Worm (Caenorhabditis elegans) whole organism, midembryonic: ENCODE data around the gene flp-1.

Experiments used
- T22C8.4 ChIP-seq: fragments of 200-800 bp; sonication (Bioruptor generic); IDR thresholded peaks from 2 replicates; pipeline ENCODE4 v1.3.6; 2022; ENCODE audit warnings: missing genetic modification characterization, missing compliant biosample characterization
- flt-1 ChIP-seq: fragments of 200-800 bp; sonication (Bioruptor generic); IDR thresholded peaks from 2 replicates; pipeline ENCODE4 v1.3.6; 2022; ENCODE audit warnings: missing genetic modification characterization, missing compliant biosample characterization
- klf-2 ChIP-seq: fragments of 200-800 bp; sonication (Bioruptor generic); conservative IDR thresholded peaks from 2 replicates; pipeline ENCODE4 v1.3.6; 2022; ENCODE audit warnings: missing genetic modification reagents, missing genetic modification characterization, missing compliant biosample characterization

DNA sequence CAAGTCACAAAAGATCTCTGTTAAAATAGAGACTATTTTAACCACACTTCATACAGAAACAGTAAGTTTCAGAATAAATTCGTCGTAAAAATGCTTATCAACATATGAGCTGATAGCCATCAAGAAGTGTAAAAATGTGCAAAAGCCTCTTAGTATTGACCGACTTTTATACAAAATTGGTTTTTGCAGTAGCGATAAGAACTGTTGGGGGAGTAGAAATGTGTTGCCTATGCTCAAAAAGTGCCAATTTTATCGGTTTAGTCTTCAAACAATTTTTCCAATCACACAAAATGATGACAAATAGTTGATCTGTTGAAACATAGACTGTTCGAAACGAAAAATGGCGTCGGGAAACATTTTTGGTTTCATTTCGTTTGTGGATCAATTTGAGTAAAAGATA is 15.4 kb downstream of the flp-1 start:
- no peak for TF ChIP-seq T22C8.4
- no peak for TF ChIP-seq flt-1 (GFP tag; lab: Robert Waterston, UW)
- TF ChIP-seq klf-2: no peak
